Fruit fly (Drosophila melanogaster) whole organism, pupa: ENCODE data around the gene CG8927.

ENCODE experiments used
- EcR ChIP-seq: fragments of 200-800 bp; sonication (Bioruptor generic); optimal IDR thresholded peaks from 3 replicates; lab custom pipeline; 2019; ENCODE audit warnings: missing biosample characterization, missing genetic modification characterization, mild to moderate bottlenecking, moderate library complexity, missing genetic modification reagents
- Pif1A ChIP-seq: fragments of 200-800 bp; sonication (Bioruptor generic); optimal IDR thresholded peaks from 3 replicates; lab custom pipeline; 2016; ENCODE audit warnings: missing biosample characterization, missing genetic modification characterization

dm6 chr3R:16173500-16173899, 7.3 kb upstream of the CG8927 start:
- TF ChIP-seq EcR: no peak
- TF ChIP-seq Pif1A: no peak
